Worm (Caenorhabditis elegans) whole organism, L4/young adult: ENCODE data around the gene btb-14.

ENCODE experiments used
- W03F9.2 ChIP-seq: fragments of 150-350 bp; optimal IDR thresholded peaks from 2 replicates; lab custom pipeline; 2014; ENCODE audit warnings: missing biosample characterization, missing genetic modification characterization
- dao-5 ChIP-seq: sonication (generic microtip); optimal IDR thresholded peaks from 2 replicates; lab custom pipeline; 2016; ENCODE audit warnings: missing genotype, missing genetic modification characterization, moderate library complexity, missing compliant biosample characterization
- him-1 ChIP-seq: sonication (generic microtip); optimal IDR thresholded peaks from 2 replicates; lab custom pipeline; 2016; ENCODE audit warnings: missing genotype, missing genetic modification reagents, missing genetic modification characterization, missing compliant biosample characterization

DNA sequence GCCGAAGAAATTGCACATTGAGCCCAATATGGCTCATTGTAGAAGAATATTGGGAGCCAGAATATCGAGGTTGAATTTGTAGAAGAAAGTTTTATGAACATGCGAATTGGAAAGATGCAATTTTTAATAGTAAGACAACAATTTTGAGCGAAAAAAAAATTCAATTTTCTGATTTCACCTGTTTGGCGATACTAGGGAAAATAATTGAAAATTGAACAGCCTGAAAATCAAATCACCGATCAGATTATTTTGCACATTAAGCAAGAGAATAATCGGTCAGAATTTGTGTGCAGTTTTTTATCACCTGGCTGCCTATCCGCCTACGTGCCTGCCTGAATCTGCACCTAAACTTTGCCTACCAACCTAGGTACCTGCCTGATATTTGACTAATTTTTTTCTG, 37.2 kb downstream of the btb-14 start, which contains the start of gene sre-26:
- TF ChIP-seq W03F9.2 (tag; lab: Kevin White, UChicago): no peak
- no peak for TF ChIP-seq dao-5 (tag; lab: Kevin White, UChicago)
- no peak for TF ChIP-seq him-1
